Worm (Caenorhabditis elegans) whole organism, mixed stage, embryonic: ENCODE measurements around the gene K07E1.1.

ENCODE experiments used
- M03D4.4 ChIP-seq: sonication (generic microtip); optimal IDR thresholded peaks from 2 replicates; lab custom pipeline; 2017; ENCODE audit warnings: mild to moderate bottlenecking, missing genetic modification characterization, missing compliant biosample characterization
- bed-3 ChIP-seq: fragments of 200-800 bp; sonication (Bioruptor generic); optimal IDR thresholded peaks from 3 replicates; lab custom pipeline; 2018; ENCODE audit warnings: mild to moderate bottlenecking, missing genetic modification characterization, moderate library complexity, missing compliant biosample characterization
- ceh-39 ChIP-seq: fragments of 150-350 bp; optimal IDR thresholded peaks from 2 replicates; lab custom pipeline; 2014; ENCODE audit warnings: missing biosample characterization, missing genetic modification characterization
- ceh-43 ChIP-seq: fragments of 200-800 bp; sonication (Bioruptor generic); optimal IDR thresholded peaks from 2 replicates; lab custom pipeline; 2018; ENCODE audit warnings: mild to moderate bottlenecking, missing genetic modification characterization, moderate library complexity, missing compliant biosample characterization
- ceh-83 ChIP-seq: fragments of 200-800 bp; sonication (Bioruptor generic); optimal IDR thresholded peaks from 2 replicates; lab custom pipeline; 2018; ENCODE audit warnings: mild to moderate bottlenecking, missing genetic modification characterization, missing compliant biosample characterization
- ces-1 ChIP-seq: fragments of 150-350 bp; optimal IDR thresholded peaks from 2 replicates; lab custom pipeline; 2014; ENCODE audit warnings: missing biosample characterization, missing genetic modification reagents, missing genetic modification characterization
- cnd-1 ChIP-seq: fragments of 200-800 bp; sonication (Bioruptor generic); optimal IDR thresholded peaks from 2 replicates; lab custom pipeline; 2018; ENCODE audit warnings: mild to moderate bottlenecking, missing genetic modification characterization, missing compliant biosample characterization
- drap-1 ChIP-seq: fragments of 200-800 bp; sonication (Bioruptor generic); optimal IDR thresholded peaks from 3 replicates; lab custom pipeline; 2018; ENCODE audit warnings: mild to moderate bottlenecking, missing genetic modification characterization, missing compliant biosample characterization
- elt-1 ChIP-seq: sonication (generic microtip); optimal IDR thresholded peaks from 2 replicates; lab custom pipeline; 2017; ENCODE audit warnings: missing genetic modification characterization, mild to moderate bottlenecking, missing compliant biosample characterization, antibody characterized with exemption, moderate library complexity, borderline replicate concordance; ENCODE audit not compliant: insufficient read depth
- flh-1 ChIP-seq: fragments of 200-800 bp; sonication (Bioruptor generic); optimal IDR thresholded peaks from 2 replicates; lab custom pipeline; 2018; ENCODE audit warnings: mild to moderate bottlenecking, missing genetic modification characterization, moderate library complexity, missing compliant biosample characterization
- ham-2 ChIP-seq: fragments of 200-800 bp; sonication (Bioruptor generic); optimal IDR thresholded peaks from 2 replicates; lab custom pipeline; 2018; ENCODE audit warnings: mild to moderate bottlenecking, missing genetic modification characterization, missing compliant biosample characterization
- hlh-1 ChIP-seq: fragments of 150-350 bp; optimal IDR thresholded peaks from 2 replicates; lab custom pipeline; 2014; ENCODE audit warnings: missing biosample characterization, missing genetic modification reagents, missing genetic modification characterization
- lin-13 ChIP-seq: fragments of 150-350 bp; optimal IDR thresholded peaks from 2 replicates; lab custom pipeline; 2014; ENCODE audit warnings: missing biosample characterization, missing genetic modification characterization
- lin-32 ChIP-seq: fragments of 200-800 bp; sonication (Bioruptor generic); optimal IDR thresholded peaks from 2 replicates; lab custom pipeline; 2018; ENCODE audit warnings: mild to moderate bottlenecking, missing genetic modification characterization, missing compliant biosample characterization
- lsy-2 ChIP-seq: fragments of 150-350 bp; optimal IDR thresholded peaks from 2 replicates; lab custom pipeline; 2014; ENCODE audit warnings: missing biosample characterization, missing genetic modification characterization
- mab-5 ChIP-seq: fragments of 150-350 bp; optimal IDR thresholded peaks from 2 replicates; lab custom pipeline; 2014; ENCODE audit warnings: missing biosample characterization, missing genetic modification characterization
- mls-2 ChIP-seq: sonication (generic microtip); optimal IDR thresholded peaks from 2 replicates; lab custom pipeline; 2016; ENCODE audit warnings: mild to moderate bottlenecking, missing genetic modification characterization, moderate library complexity, missing compliant biosample characterization
- nhr-12 ChIP-seq: fragments of 150-350 bp; optimal IDR thresholded peaks from 2 replicates; lab custom pipeline; 2014; ENCODE audit warnings: missing biosample characterization, missing genetic modification characterization
- nhr-2 ChIP-seq: fragments of 150-350 bp; optimal IDR thresholded peaks from 2 replicates; lab custom pipeline; 2014; ENCODE audit warnings: missing biosample characterization, missing genetic modification characterization
- nhr-237 ChIP-seq: fragments of 150-350 bp; optimal IDR thresholded peaks from 2 replicates; lab custom pipeline; 2014; ENCODE audit warnings: missing biosample characterization, missing genetic modification characterization
- pha-4 ChIP-seq: fragments of 150-350 bp; optimal IDR thresholded peaks from 2 replicates; lab custom pipeline; 2018; ENCODE audit warnings: missing biosample characterization, missing genetic modification reagents, missing genetic modification characterization
- sem-2 ChIP-seq: fragments of 200-800 bp; sonication (Bioruptor generic); optimal IDR thresholded peaks from 2 replicates; lab custom pipeline; 2018; ENCODE audit warnings: mild to moderate bottlenecking, missing genetic modification characterization, missing compliant biosample characterization
- sptf-1 ChIP-seq: sonication (generic microtip); optimal IDR thresholded peaks from 2 replicates; lab custom pipeline; 2017; ENCODE audit warnings: mild to moderate bottlenecking, missing genetic modification characterization, moderate library complexity, missing compliant biosample characterization
- tbx-8 ChIP-seq: fragments of 200-800 bp; sonication (Bioruptor generic); optimal IDR thresholded peaks from 2 replicates; lab custom pipeline; 2018; ENCODE audit warnings: mild to moderate bottlenecking, missing genetic modification characterization, moderate library complexity, missing compliant biosample characterization
- unc-120 ChIP-seq: sonication (generic microtip); optimal IDR thresholded peaks from 2 replicates; lab custom pipeline; 2017; ENCODE audit warnings: missing genetic modification characterization, missing compliant biosample characterization; ENCODE audit not compliant: poor library complexity, severe bottlenecking
- unc-39 ChIP-seq: fragments of 150-350 bp; optimal IDR thresholded peaks from 2 replicates; lab custom pipeline; 2014; ENCODE audit warnings: missing biosample characterization, missing genetic modification characterization
- unc-62 ChIP-seq: fragments of 150-350 bp; optimal IDR thresholded peaks from 2 replicates; lab custom pipeline; 2014; ENCODE audit warnings: missing biosample characterization, missing genetic modification reagents, missing genetic modification characterization
- zip-8 ChIP-seq: fragments of 150-350 bp; optimal IDR thresholded peaks from 2 replicates; lab custom pipeline; 2014; ENCODE audit warnings: missing biosample characterization, missing genetic modification characterization
- ztf-11 ChIP-seq: fragments of 150-350 bp; optimal IDR thresholded peaks from 2 replicates; lab custom pipeline; 2014; ENCODE audit warnings: missing biosample characterization, missing genetic modification characterization

K07E1.1 gene

ce11 chrII:4581090-4581489 is 30.2 kb downstream of the K07E1.1 start:
- TF ChIP-seq hlh-1 (tag; lab: Kevin White, UChicago) = peak; percentile 56
- no peak for TF ChIP-seq sptf-1
- no peak for TF ChIP-seq nhr-237 (tag; lab: Kevin White, UChicago)

ce11 chrII:4583203-4583912 is 32.5 kb downstream of the K07E1.1 start:
- TF ChIP-seq ceh-43 (GFP tag; lab: Kevin White, UChicago) (no peak), lin-32 (peak; percentile 67), elt-1 (peak; percentile 94), unc-62 (GFP tag; lab: Kevin White, UChicago) (peak; percentile 54), nhr-2 (tag; lab: Kevin White, UChicago) (peak; percentile 64), bed-3 (GFP tag; lab: Kevin White, UChicago) (no peak)

- TF ChIP-seq unc-62 (GFP tag; lab: Kevin White, UChicago) (no peak), mab-5 (tag; lab: Kevin White, UChicago) (no peak), ztf-11 (tag; lab: Kevin White, UChicago) (no peak), drap-1 (no peak), ces-1 (GFP tag; lab: Kevin White, UChicago) (peak; percentile 99), lin-32 (no peak), lsy-2 (tag; lab: Kevin White, UChicago) (no peak)
These were observed 33.4 kb downstream of the K07E1.1 start for ce11 chrII:4584313-4584712.

- peak; percentile 3 for TF ChIP-seq sem-2 (GFP tag; lab: Kevin White, UChicago)
- peak; percentile 5 for TF ChIP-seq cnd-1 (tag; lab: Kevin White, UChicago)
- TF ChIP-seq ham-2 (GFP tag; lab: Kevin White, UChicago) = peak; percentile 38
- TF ChIP-seq ztf-11 (tag; lab: Kevin White, UChicago) = peak; percentile 59
- peak; percentile 49 for TF ChIP-seq nhr-2 (tag; lab: Kevin White, UChicago)
- peak; percentile 97 for TF ChIP-seq lin-32
- TF ChIP-seq ces-1 (GFP tag; lab: Kevin White, UChicago) = peak; percentile 48
- TF ChIP-seq mls-2 (tag; lab: Kevin White, UChicago) = no peak
- no peak for TF ChIP-seq ceh-83 (GFP tag; lab: Kevin White, UChicago)
- TF ChIP-seq sptf-1 = peak; percentile 13
These were observed 34.4 kb downstream of the K07E1.1 start for ce11 chrII:4585327-4585726.

ce11 chrII:4590086-4590485 is 39.2 kb downstream of the K07E1.1 start:
- TF ChIP-seq cnd-1 (tag; lab: Kevin White, UChicago) (no peak), lin-13 (tag; lab: Kevin White, UChicago) (no peak), pha-4 (tag; lab: Kevin White, UChicago) (no peak), unc-62 (GFP tag; lab: Kevin White, UChicago) (no peak), lsy-2 (tag; lab: Kevin White, UChicago) (no peak), M03D4.4 (no peak), mab-5 (tag; lab: Kevin White, UChicago) (no peak), ztf-11 (tag; lab: Kevin White, UChicago) (no peak), nhr-12 (no peak), tbx-8 (no peak), ceh-39 (tag; lab: Kevin White, UChicago) (no peak), bed-3 (GFP tag; lab: Kevin White, UChicago) (no peak), ham-2 (GFP tag; lab: Kevin White, UChicago) (no peak), sptf-1 (no peak)

- TF ChIP-seq zip-8 (tag; lab: Kevin White, UChicago) (no peak), mls-2 (tag; lab: Kevin White, UChicago) (no peak), pha-4 (tag; lab: Kevin White, UChicago) (no peak), flh-1 (GFP tag; lab: Kevin White, UChicago) (no peak), ham-2 (GFP tag; lab: Kevin White, UChicago) (no peak), bed-3 (GFP tag; lab: Kevin White, UChicago) (no peak), mab-5 (tag; lab: Kevin White, UChicago) (no peak), cnd-1 (tag; lab: Kevin White, UChicago) (no peak), lin-32 (no peak), unc-39 (tag; lab: Kevin White, UChicago) (no peak), ztf-11 (tag; lab: Kevin White, UChicago) (no peak), ces-1 (GFP tag; lab: Kevin White, UChicago) (no peak), drap-1 (no peak), unc-120 (no peak), unc-62 (GFP tag; lab: Kevin White, UChicago) (no peak), lsy-2 (tag; lab: Kevin White, UChicago) (no peak)
- TF ChIP-seq, all 35 proteins: peak for 0
These were observed 39.8 kb downstream of the K07E1.1 start for ce11 chrII:4590660-4591059.
